Fruit fly (Drosophila melanogaster) whole organism, embryonic: ENCODE measurements around the gene Datp.

Source experiments
- Abd-B ChIP-seq: fragments of 200-800 bp; sonication (Bioruptor generic); optimal IDR thresholded peaks from 2 replicates; lab custom pipeline; 2018; ENCODE audit warnings: missing biosample characterization, mild to moderate bottlenecking, missing genetic modification characterization, moderate library complexity
- Ada2b ChIP-seq: fragments of 200-800 bp; sonication (Bioruptor generic); IDR thresholded peaks from 2 replicates; pipeline ENCODE4 v1.3.6; 2022; ENCODE audit warnings: missing biosample characterization, missing genetic modification characterization
- Adf1 ChIP-seq: fragments of 200-800 bp; sonication (Bioruptor generic); IDR thresholded peaks from 2 replicates; pipeline ENCODE4 v1.3.6; 2022; ENCODE audit warnings: missing biosample characterization, missing genetic modification characterization
- Atf-2 ChIP-seq: fragments of 200-800 bp; sonication (Bioruptor generic); optimal IDR thresholded peaks from 2 replicates; lab custom pipeline; 2016; ENCODE audit warnings: missing biosample characterization, missing genetic modification characterization
- CG1024 ChIP-seq: fragments of 200-800 bp; sonication (Bioruptor generic); IDR thresholded peaks from 2 replicates; pipeline ENCODE4 v1.3.6; 2022; ENCODE audit warnings: missing biosample characterization, missing genetic modification characterization
- CG10267 ChIP-seq: fragments of 200-800 bp; sonication (Bioruptor generic); optimal IDR thresholded peaks from 2 replicates; lab custom pipeline; 2018; ENCODE audit warnings: missing biosample characterization, mild to moderate bottlenecking, missing genetic modification characterization, moderate library complexity
- CG11093 ChIP-seq: fragments of 200-800 bp; sonication (Bioruptor generic); IDR thresholded peaks from 3 replicates; pipeline ENCODE4 v1.3.6; 2022; ENCODE audit warnings: missing biosample characterization, missing genetic modification characterization
- CG11247 ChIP-seq: fragments of 200-800 bp; sonication (Bioruptor generic); IDR thresholded peaks from 2 replicates; pipeline ENCODE4 v1.3.6; 2022; ENCODE audit warnings: missing biosample characterization, missing genetic modification characterization
- CG14860 ChIP-seq: fragments of 200-800 bp; sonication (Bioruptor generic); IDR thresholded peaks from 3 replicates; pipeline ENCODE4 v1.3.6; 2022; ENCODE audit warnings: missing biosample characterization, missing genetic modification characterization; ENCODE audit not compliant: partially characterized antibody
- CG16813 ChIP-seq: fragments of 200-800 bp; sonication (Bioruptor generic); IDR thresholded peaks from 3 replicates; pipeline ENCODE4 v1.3.6; 2022; ENCODE audit warnings: missing biosample characterization, missing genetic modification characterization; ENCODE audit not compliant: partially characterized antibody
- CG17385 ChIP-seq: fragments of 200-800 bp; sonication (Bioruptor generic); optimal IDR thresholded peaks from 3 replicates; lab custom pipeline; 2018; ENCODE audit warnings: missing biosample characterization, mild to moderate bottlenecking, missing genetic modification characterization
- CG18599 ChIP-seq: fragments of 200-800 bp; sonication (Bioruptor generic); optimal IDR thresholded peaks from 3 replicates; lab custom pipeline; 2017; ENCODE audit warnings: missing biosample characterization, missing genetic modification characterization, mild to moderate bottlenecking, moderate library complexity, missing genetic modification reagents
- CG3838 ChIP-seq: fragments of 200-800 bp; sonication (Bioruptor generic); optimal IDR thresholded peaks from 3 replicates; lab custom pipeline; 2016; ENCODE audit warnings: missing biosample characterization, missing genetic modification characterization
- CG4820 ChIP-seq: fragments of 200-800 bp; sonication (Bioruptor generic); optimal IDR thresholded peaks from 3 replicates; lab custom pipeline; 2016; ENCODE audit warnings: missing biosample characterization, missing genetic modification characterization
- CG6254 ChIP-seq: fragments of 200-800 bp; sonication (Bioruptor generic); optimal IDR thresholded peaks from 3 replicates; lab custom pipeline; 2017; ENCODE audit warnings: mild to moderate bottlenecking, missing biosample characterization, missing genetic modification reagents, missing genetic modification characterization
- CG7839 ChIP-seq: fragments of 200-800 bp; sonication (Bioruptor generic); optimal IDR thresholded peaks from 3 replicates; lab custom pipeline; 2018; ENCODE audit warnings: missing biosample characterization, mild to moderate bottlenecking, missing genetic modification characterization, moderate library complexity
- CG8478 ChIP-seq: fragments of >200 bp; optimal IDR thresholded peaks from 2 replicates; lab custom pipeline; 2018
- CG8924 ChIP-seq: fragments of 200-800 bp; optimal IDR thresholded peaks from 3 replicates; lab custom pipeline; 2019; ENCODE audit warnings: missing biosample characterization, mild to moderate bottlenecking, missing genetic modification characterization, moderate library complexity
- CG9797 ChIP-seq: fragments of 200-800 bp; sonication (Bioruptor generic); optimal IDR thresholded peaks from 3 replicates; lab custom pipeline; 2018; ENCODE audit warnings: missing biosample characterization, mild to moderate bottlenecking, missing genetic modification characterization
- Chrac-16 ChIP-seq: fragments of 200-800 bp; sonication (Bioruptor generic); optimal IDR thresholded peaks from 3 replicates; lab custom pipeline; 2016; ENCODE audit warnings: missing biosample characterization, missing genetic modification characterization
- D19B ChIP-seq: fragments of 200-800 bp; sonication (Bioruptor generic); optimal IDR thresholded peaks from 2 replicates; lab custom pipeline; 2017; ENCODE audit warnings: missing biosample characterization, mild to moderate bottlenecking, missing genetic modification characterization
- Dfd ChIP-seq, 2 experiments: fragments of >200 bp; optimal IDR thresholded peaks; 2 replicates each; lab custom pipeline; 2017; ENCODE audit warnings: missing biosample characterization in 2 of 2, missing genetic modification characterization in 2 of 2
- Dp ChIP-seq: fragments of 200-800 bp; sonication (Bioruptor generic); optimal IDR thresholded peaks from 2 replicates; lab custom pipeline; 2018; ENCODE audit warnings: missing biosample characterization, mild to moderate bottlenecking, missing genetic modification characterization, moderate library complexity
- Fer2 ChIP-seq: fragments of 200-800 bp; sonication (Bioruptor generic); optimal IDR thresholded peaks from 2 replicates; lab custom pipeline; 2018; ENCODE audit warnings: missing biosample characterization, mild to moderate bottlenecking, missing genetic modification characterization, moderate library complexity
- Fer3 ChIP-seq: fragments of 200-800 bp; sonication (Bioruptor generic); optimal IDR thresholded peaks from 2 replicates; lab custom pipeline; 2018; ENCODE audit warnings: missing biosample characterization, mild to moderate bottlenecking, missing genetic modification characterization, moderate library complexity
- HLHmδ ChIP-seq: fragments of 200-800 bp; sonication (Bioruptor generic); optimal IDR thresholded peaks from 2 replicates; lab custom pipeline; 2018; ENCODE audit warnings: missing biosample characterization, mild to moderate bottlenecking, missing genetic modification characterization, moderate library complexity
- MESR4 ChIP-seq: fragments of 200-800 bp; sonication (Bioruptor generic); optimal IDR thresholded peaks from 2 replicates; lab custom pipeline; 2018; ENCODE audit warnings: missing biosample characterization, mild to moderate bottlenecking, missing genetic modification characterization, moderate library complexity
- Meics ChIP-seq: fragments of 200-800 bp; sonication (Bioruptor generic); optimal IDR thresholded peaks from 2 replicates; lab custom pipeline; 2017; ENCODE audit warnings: missing biosample characterization, mild to moderate bottlenecking, missing genetic modification characterization
- Poxn ChIP-seq: fragments of 200-800 bp; sonication (Bioruptor generic); IDR thresholded peaks from 2 replicates; pipeline ENCODE4 v1.3.6; 2022; ENCODE audit warnings: missing biosample characterization, missing genetic modification characterization
- Rfx ChIP-seq: fragments of 200-800 bp; sonication (Bioruptor generic); IDR thresholded peaks from 2 replicates; pipeline ENCODE4 v1.3.6; 2022; ENCODE audit warnings: missing biosample characterization, missing genetic modification characterization
- Stat92E ChIP-seq, 3 experiments: fragments of >200 bp in 2 of 3; fragments of 200-800 bp in 1 of 3; sonication (Bioruptor generic) in 1 of 3; optimal IDR thresholded peaks; 2 replicates each; lab custom pipeline; 2017 to 2019; ENCODE audit warnings: missing biosample characterization in 3 of 3, missing genetic modification characterization in 3 of 3, mild to moderate bottlenecking in 1 of 3, moderate library complexity in 1 of 3
- bbx ChIP-seq: fragments of 200-800 bp; sonication (Bioruptor generic); IDR thresholded peaks from 2 replicates; pipeline ENCODE4 v1.3.6; 2022; ENCODE audit warnings: missing biosample characterization, missing genetic modification characterization; ENCODE audit not compliant: partially characterized antibody
- cad ChIP-seq: fragments of >200 bp; optimal IDR thresholded peaks from 2 replicates; lab custom pipeline; 2017; ENCODE audit warnings: missing biosample characterization, missing genetic modification characterization
- crp ChIP-seq, 2 experiments: fragments of 200-800 bp; sonication (Bioruptor generic); optimal IDR thresholded peaks; 2 replicates in 1 of 2; 3 replicates in 1 of 2; lab custom pipeline; 2017; ENCODE audit warnings: missing biosample characterization in 2 of 2, missing genetic modification characterization in 2 of 2, mild to moderate bottlenecking in 1 of 2, moderate library complexity in 1 of 2
- fd96Cb ChIP-seq: fragments of 200-800 bp; sonication (Bioruptor generic); optimal IDR thresholded peaks from 2 replicates; lab custom pipeline; 2018; ENCODE audit warnings: missing biosample characterization, mild to moderate bottlenecking, missing genetic modification characterization, moderate library complexity
- her ChIP-seq: fragments of 200-800 bp; sonication (Bioruptor generic); optimal IDR thresholded peaks from 2 replicates; lab custom pipeline; 2016; ENCODE audit warnings: missing biosample characterization, missing genetic modification characterization
- insv ChIP-seq, 2 experiments: fragments of 200-800 bp; sonication (Bioruptor generic); optimal IDR thresholded peaks; 3 replicates each; lab custom pipeline; 2016 to 2018; ENCODE audit warnings: missing biosample characterization in 2 of 2, missing genetic modification characterization in 2 of 2
- kni ChIP-seq: fragments of 200-800 bp; sonication (Bioruptor generic); optimal IDR thresholded peaks from 3 replicates; lab custom pipeline; 2017; ENCODE audit warnings: mild to moderate bottlenecking, missing biosample characterization, missing genetic modification reagents, missing genetic modification characterization
- pita ChIP-seq: fragments of 200-800 bp; sonication (Bioruptor generic); optimal IDR thresholded peaks from 2 replicates; lab custom pipeline; 2017; ENCODE audit warnings: missing biosample characterization, mild to moderate bottlenecking, missing genetic modification characterization
- salm ChIP-seq: fragments of 200-800 bp; sonication (Bioruptor generic); optimal IDR thresholded peaks from 2 replicates; lab custom pipeline; 2018; ENCODE audit warnings: missing biosample characterization, mild to moderate bottlenecking, missing genetic modification characterization
- schlank ChIP-seq: fragments of 200-800 bp; sonication (Bioruptor generic); optimal IDR thresholded peaks from 2 replicates; lab custom pipeline; 2018; ENCODE audit warnings: missing biosample characterization, mild to moderate bottlenecking, missing genetic modification characterization
- slbo ChIP-seq: fragments of 200-800 bp; sonication (Bioruptor generic); IDR thresholded peaks from 2 replicates; pipeline ENCODE4 v1.3.6; 2022; ENCODE audit warnings: missing biosample characterization, missing genetic modification characterization
- slou ChIP-seq: fragments of 200-800 bp; sonication (Bioruptor generic); optimal IDR thresholded peaks from 3 replicates; lab custom pipeline; 2016; ENCODE audit warnings: missing biosample characterization, missing genetic modification characterization
- stwl ChIP-seq: fragments of 200-800 bp; sonication (Bioruptor generic); optimal IDR thresholded peaks from 3 replicates; lab custom pipeline; 2018; ENCODE audit warnings: missing biosample characterization, mild to moderate bottlenecking, missing genetic modification characterization, moderate library complexity
- tio ChIP-seq: fragments of 200-800 bp; sonication (Bioruptor generic); optimal IDR thresholded peaks from 2 replicates; lab custom pipeline; 2017; ENCODE audit warnings: missing biosample characterization, missing genetic modification characterization, inconsistent platforms
- usp ChIP-seq: fragments of >200 bp; optimal IDR thresholded peaks from 2 replicates; lab custom pipeline; 2017; ENCODE audit warnings: missing biosample characterization, missing genetic modification characterization
- z ChIP-seq: fragments of 200-800 bp; sonication (Bioruptor generic); IDR thresholded peaks from 3 replicates; pipeline ENCODE4 v1.3.6; 2022; ENCODE audit warnings: missing biosample characterization, missing genetic modification characterization
- zen2 ChIP-seq: fragments of 200-800 bp; sonication (Bioruptor generic); IDR thresholded peaks from 3 replicates; pipeline ENCODE4 v1.3.6; 2022; ENCODE audit warnings: missing biosample characterization, missing genetic modification characterization; ENCODE audit not compliant: partially characterized antibody

The Datp gene

DNA sequence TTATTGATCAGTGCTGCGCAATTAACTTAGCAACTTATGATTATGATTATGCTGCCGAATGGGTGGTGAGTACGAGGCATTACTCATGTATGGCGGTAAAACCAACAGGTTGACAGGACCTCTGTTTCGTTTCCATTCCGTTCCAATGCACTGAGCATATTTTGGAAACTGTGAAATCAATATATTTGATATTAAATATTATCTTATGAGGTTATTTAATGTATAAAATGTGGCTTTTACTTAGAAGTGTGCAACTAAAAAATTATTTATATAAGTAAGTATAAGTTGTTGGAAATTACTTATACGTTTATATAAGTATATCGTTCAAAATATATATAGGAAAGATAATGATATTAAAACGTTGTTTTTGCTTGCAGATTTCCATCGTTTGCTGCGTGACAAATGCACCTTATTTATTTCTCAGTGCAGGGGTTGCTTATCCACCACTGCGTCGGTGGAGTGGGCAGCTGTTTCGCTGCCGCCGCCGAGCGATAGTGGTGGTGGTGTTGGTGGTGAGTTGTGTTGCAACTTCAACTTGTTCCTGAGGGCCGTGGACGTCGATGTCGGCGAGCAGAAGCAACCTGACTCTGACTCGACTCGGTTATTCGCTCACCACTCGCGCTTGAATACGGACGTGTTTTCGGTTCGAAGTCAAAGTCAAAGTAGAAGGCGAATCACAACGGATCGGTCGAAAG is 45.6 kb upstream of the Datp start, which contains the start of gene bib (continued):
- TF ChIP-seq fd96Cb (tag; lab: Kevin White, UChicago) = peak; percentile 85
- TF ChIP-seq usp (GFP tag; lab: Kevin White, UChicago) = no peak
- no peak for TF ChIP-seq CG14860 (GFP tag; lab: Robert Waterston, UW)
- peak in 1 of 3 experiments; percentile 80 for TF ChIP-seq Stat92E (GFP tag; optimal IDR thresholded peaks at IDR 0.05; lab: Kevin White, UChicago)
- peak; percentile 68 for TF ChIP-seq slbo
- TF ChIP-seq Dfd (GFP tag; optimal IDR thresholded peaks at IDR 0.05; lab: Kevin White, UChicago) = peak in 1 of 2 experiments; percentile 2
- peak; percentile 76 for TF ChIP-seq Abd-B
- no peak for TF ChIP-seq CG1024
- peak; percentile 94 for TF ChIP-seq CG8924 (tag; lab: Kevin White, UChicago)
- peak; percentile 91 for TF ChIP-seq CG7839 (tag; lab: Kevin White, UChicago)
- TF ChIP-seq tio (GFP tag; lab: Kevin White, UChicago) = peak; percentile 87
- no peak for TF ChIP-seq Dp (GFP tag; lab: Kevin White, UChicago)
- peak; percentile 47 for TF ChIP-seq D19B (GFP tag; lab: Kevin White, UChicago)
- peak; percentile 83 for TF ChIP-seq Chrac-16 (GFP tag; lab: Kevin White, UChicago)
- TF ChIP-seq CG11093 (GFP tag; lab: Robert Waterston, UW) = peak; percentile 71
- TF ChIP-seq CG6254 (GFP tag; lab: Kevin White, UChicago) = peak; percentile 85
- peak; percentile 81 for TF ChIP-seq CG17385 (GFP tag; lab: Kevin White, UChicago)
- TF ChIP-seq her (GFP tag; lab: Kevin White, UChicago) = no peak
- TF ChIP-seq pita (GFP tag; lab: Kevin White, UChicago) = no peak
- TF ChIP-seq CG10267 (tag; lab: Kevin White, UChicago) = peak; percentile 89
- peak; percentile 90 for TF ChIP-seq CG18599 (GFP tag; lab: Kevin White, UChicago)
- peak; percentile 30; the same call in 1 of the 3 replicates for TF ChIP-seq zen2
- TF ChIP-seq CG8478 (lab: Kevin White, UChicago) = no peak
- TF ChIP-seq Fer3 (tag; lab: Kevin White, UChicago) = peak; percentile 54
- no peak for TF ChIP-seq cad (GFP tag; lab: Kevin White, UChicago)
- no peak for TF ChIP-seq schlank
- TF ChIP-seq z (GFP tag; lab: Robert Waterston, UW) = peak; percentile 36; the same call in 1 of the 3 replicates
- peak; percentile 37; the same call in 1 of the 2 replicates for TF ChIP-seq Adf1 (GFP tag; lab: Robert Waterston, UW)
- TF ChIP-seq Ada2b (GFP tag; lab: Robert Waterston, UW) = peak; percentile 39; the same call in 1 of the 2 replicates
- no peak for TF ChIP-seq Atf-2 (GFP tag; lab: Kevin White, UChicago)
- peak; percentile 96 for TF ChIP-seq HLHmδ (GFP tag; lab: Kevin White, UChicago)
- peak; percentile 68 for TF ChIP-seq kni
- TF ChIP-seq slou = peak; percentile 61
- peak; percentile 69 for TF ChIP-seq CG4820 (GFP tag; lab: Kevin White, UChicago)
- peak; percentile 45 for TF ChIP-seq bbx (GFP tag; lab: Robert Waterston, UW)
- TF ChIP-seq CG9797 (GFP tag; lab: Kevin White, UChicago) = peak; percentile 32
- TF ChIP-seq Poxn (GFP tag; lab: Robert Waterston, UW) = no peak
- TF ChIP-seq Rfx (GFP tag; lab: Robert Waterston, UW) = peak; percentile 67
- TF ChIP-seq CG3838 (GFP tag; lab: Kevin White, UChicago) = peak; percentile 48
- TF ChIP-seq Meics = peak; percentile 82
- peak in 1 of 2 experiments; percentile 38 for TF ChIP-seq crp (GFP tag; optimal IDR thresholded peaks at IDR 0.05; lab: Kevin White, UChicago)
- peak in 1 of 2 experiments; percentile 25 for TF ChIP-seq insv (GFP tag; optimal IDR thresholded peaks at IDR 0.05; lab: Kevin White, UChicago)
- peak; percentile 68 for TF ChIP-seq salm (tag; lab: Kevin White, UChicago)
- no peak for TF ChIP-seq CG11247
- peak; percentile 36 for TF ChIP-seq Fer2
- TF ChIP-seq stwl (tag; lab: Kevin White, UChicago) = peak; percentile 46
- peak; percentile 8 for TF ChIP-seq MESR4 (GFP tag; lab: Kevin White, UChicago)
- 0 out of 3 replicates have a peak, but pooled peaks have one; percentile 23 for TF ChIP-seq CG16813 (GFP tag; lab: Robert Waterston, UW)
